Fruit fly (Drosophila melanogaster): ENCODE measurements around the gene beta-Spec.

The beta-Spec gene

dm6 chrX:17625833-17626232 lies 31.3 kb upstream of the beta-Spec start (continued):
- TF ChIP-seq CG16815 (GFP tag; optimal IDR thresholded peaks at IDR 0.05) (no peak), row (GFP tag; IDR thresholded peaks at IDR 0.05) (peak; percentile 43; the same call in 2 of the 3 replicates), CG12155 (GFP tag; optimal IDR thresholded peaks at IDR 0.05) (no peak), emc (GFP tag; optimal IDR thresholded peaks at IDR 0.05) (no peak), Fer1 (GFP tag; optimal IDR thresholded peaks at IDR 0.05) (no peak), Hr51 (GFP tag; optimal IDR thresholded peaks at IDR 0.05) (peak in 1 of 2 experiments; percentile 23), CG15269 (tag; optimal IDR thresholded peaks at IDR 0.05) (peak; percentile 35), CG8089 (GFP tag; optimal IDR thresholded peaks at IDR 0.05) (no peak), mirr (GFP tag; optimal IDR thresholded peaks at IDR 0.05) (peak; percentile 30), B-H2 (GFP tag; optimal IDR thresholded peaks at IDR 0.05) (peak; percentile 7)

- TF ChIP-seq sug (tag; optimal IDR thresholded peaks at IDR 0.05) (peak; percentile 37), kah (GFP tag; optimal IDR thresholded peaks at IDR 0.05) (no peak), CG1233 (GFP tag; optimal IDR thresholded peaks at IDR 0.05) (peak; percentile 11), CG9817 (tag; optimal IDR thresholded peaks at IDR 0.05) (no peak), zen2 (GFP tag; IDR thresholded peaks at IDR 0.05; ENCODE audit: partially characterized antibody) (no peak), gfzf (GFP tag; optimal IDR thresholded peaks at IDR 0.05) (peak; percentile 81), so (GFP tag; IDR thresholded peaks at IDR 0.05) (no peak), CG6791 (GFP tag; IDR thresholded peaks at IDR 0.05; ENCODE audit: partially characterized antibody) (peak; percentile 29; the same call in 2 of the 3 replicates), Ets65A (GFP tag) (no peak), amos (GFP tag; IDR thresholded peaks at IDR 0.05; ENCODE audit: partially characterized antibody) (0 out of 2 replicates have a peak, but pooled peaks have one; percentile 23), bcd (GFP tag; optimal IDR thresholded peaks at IDR 0.05) (no peak), exex (tag; optimal IDR thresholded peaks at IDR 0.05) (peak; percentile 40), CG5180 (GFP tag; optimal IDR thresholded peaks at IDR 0.05) (no peak), HHEX (GFP tag; optimal IDR thresholded peaks at IDR 0.05) (peak; percentile 11), CG8290 (GFP tag; optimal IDR thresholded peaks at IDR 0.05) (no peak), CG8290 (tag; optimal IDR thresholded peaks at IDR 0.05) (no peak), Doc3 (GFP tag; IDR thresholded peaks at IDR 0.05; ENCODE audit: partially characterized antibody) (no peak), zen (tag; optimal IDR thresholded peaks at IDR 0.05) (peak; percentile 52), CG17829 (tag; optimal IDR thresholded peaks at IDR 0.05) (peak; percentile 21), CG15269 (tag; optimal IDR thresholded peaks at IDR 0.05) (peak; percentile 29), CG1832 (GFP tag; optimal IDR thresholded peaks at IDR 0.05) (no peak), CTCF (GFP tag; optimal IDR thresholded peaks at IDR 0.05) (peak; percentile 56), CG10209 (GFP tag; optimal IDR thresholded peaks at IDR 0.05) (no peak), Dref (GFP tag; IDR thresholded peaks at IDR 0.05) (peak; percentile 37; the same call in 1 of the 2 replicates), Dll (GFP tag; IDR thresholded peaks at IDR 0.05; ENCODE audit: partially characterized antibody) (no peak), CG14710 (tag; optimal IDR thresholded peaks at IDR 0.05) (peak; percentile 56), Fer1 (GFP tag; optimal IDR thresholded peaks at IDR 0.05) (peak; percentile 9), cas (GFP tag; IDR thresholded peaks at IDR 0.05) (no peak), Ptx1 (GFP tag; IDR thresholded peaks at IDR 0.05) (no peak), grau (tag; optimal IDR thresholded peaks at IDR 0.05) (peak; percentile 11), CG5245 (GFP tag; optimal IDR thresholded peaks at IDR 0.05) (no peak), YL-1 (GFP tag; optimal IDR thresholded peaks at IDR 0.05) (peak; percentile 81), gem (tag; optimal IDR thresholded peaks at IDR 0.05) (peak; percentile 15), oc (tag; optimal IDR thresholded peaks at IDR 0.05) (no peak), sens (GFP tag) (peak; percentile 77), wdn (GFP tag; IDR thresholded peaks at IDR 0.05) (no peak), CG7786 (GFP tag; optimal IDR thresholded peaks at IDR 0.05) (no peak), tx (GFP tag; optimal IDR thresholded peaks at IDR 0.05) (no peak), BtbVII (GFP tag; optimal IDR thresholded peaks at IDR 0.05) (peak; percentile 32)
These were observed 29.8 kb upstream of the beta-Spec start, which contains the start of gene stas for dm6 chrX:17627090-17627992. Gene stas, minus strand, starts transcription at chrX:17627895.
